Fruit fly (Drosophila melanogaster) whole organism, embryonic: ENCODE data around the gene CG5861.

Source experiments
- Awh ChIP-seq: fragments of 200-800 bp; sonication (Bioruptor generic); IDR thresholded peaks from 2 replicates; pipeline ENCODE4, ENCODE4 v1.3.6; 2022; ENCODE audit warnings: missing biosample characterization, missing genetic modification characterization
- Blimp-1 ChIP-seq: fragments of 200-800 bp; sonication (Bioruptor generic); optimal IDR thresholded peaks from 3 replicates; lab custom pipeline; 2018; ENCODE audit warnings: missing biosample characterization, missing genetic modification characterization, mild to moderate bottlenecking, moderate library complexity, missing genetic modification reagents
- Bteb2 ChIP-seq: fragments of 200-800 bp; sonication (Bioruptor generic); optimal IDR thresholded peaks from 2 replicates; lab custom pipeline; 2016; ENCODE audit warnings: missing biosample characterization, missing genetic modification characterization
- CG10209 ChIP-seq: fragments of 200-800 bp; sonication (Bioruptor generic); optimal IDR thresholded peaks from 3 replicates; lab custom pipeline; 2017; ENCODE audit warnings: missing biosample characterization, mild to moderate bottlenecking, missing genetic modification characterization, missing genetic modification reagents
- CG1024 ChIP-seq: fragments of 200-800 bp; sonication (Bioruptor generic); IDR thresholded peaks from 2 replicates; pipeline ENCODE4 v1.3.6; 2022; ENCODE audit warnings: missing biosample characterization, missing genetic modification characterization
- CG10274 ChIP-seq: fragments of 200-800 bp; sonication (Bioruptor generic); optimal IDR thresholded peaks from 3 replicates; lab custom pipeline; 2017; ENCODE audit warnings: missing biosample characterization, mild to moderate bottlenecking, missing genetic modification characterization
- CG11695 ChIP-seq: fragments of 200-800 bp; sonication (Bioruptor generic); IDR thresholded peaks from 3 replicates; pipeline ENCODE4 v1.3.6; 2022; ENCODE audit warnings: missing biosample characterization, missing genetic modification characterization
- CG12942 ChIP-seq: fragments of 200-800 bp; sonication (Bioruptor generic); optimal IDR thresholded peaks from 3 replicates; lab custom pipeline; 2016; ENCODE audit warnings: missing biosample characterization, missing genetic modification characterization
- CG13775 ChIP-seq: fragments of 200-800 bp; sonication (Bioruptor generic); optimal IDR thresholded peaks from 3 replicates; lab custom pipeline; 2017; ENCODE audit warnings: missing biosample characterization, mild to moderate bottlenecking, missing genetic modification characterization
- CG14050 ChIP-seq: fragments of 200-800 bp; sonication (Bioruptor generic); IDR thresholded peaks from 3 replicates; pipeline ENCODE4 v1.3.6; 2022; ENCODE audit warnings: missing biosample characterization, missing genetic modification characterization
- CG14667 ChIP-seq: fragments of 200-800 bp; sonication (Bioruptor generic); IDR thresholded peaks from 2 replicates; pipeline ENCODE4 v1.3.6; 2022; ENCODE audit warnings: missing biosample characterization, missing genetic modification characterization
- CG16815 ChIP-seq: fragments of 200-800 bp; sonication (Bioruptor generic); optimal IDR thresholded peaks from 3 replicates; lab custom pipeline; 2017; ENCODE audit warnings: missing biosample characterization, mild to moderate bottlenecking, missing genetic modification characterization
- CG1832 ChIP-seq: fragments of 200-800 bp; sonication (Bioruptor generic); optimal IDR thresholded peaks from 2 replicates; lab custom pipeline; 2017; ENCODE audit warnings: missing biosample characterization, mild to moderate bottlenecking, missing genetic modification characterization, inconsistent platforms
- CG2199 ChIP-seq: fragments of 200-800 bp; sonication (Bioruptor generic); IDR thresholded peaks from 3 replicates; pipeline ENCODE4 v1.3.6; 2022; ENCODE audit warnings: missing biosample characterization, missing genetic modification characterization
- CG2712 ChIP-seq: fragments of 200-800 bp; optimal IDR thresholded peaks from 3 replicates; lab custom pipeline; 2019; ENCODE audit warnings: missing biosample characterization, mild to moderate bottlenecking, missing genetic modification characterization, moderate library complexity
- CG31224 ChIP-seq: fragments of 200-800 bp; sonication (Bioruptor generic); IDR thresholded peaks from 2 replicates; pipeline ENCODE4 v1.3.6; 2022; ENCODE audit warnings: missing biosample characterization, missing genetic modification characterization
- CG34376 ChIP-seq: fragments of 200-800 bp; sonication (Bioruptor generic); optimal IDR thresholded peaks from 2 replicates; lab custom pipeline; 2018; ENCODE audit warnings: missing biosample characterization, mild to moderate bottlenecking, missing genetic modification characterization
- CG6791 ChIP-seq: fragments of 200-800 bp; sonication (Bioruptor generic); IDR thresholded peaks from 3 replicates; pipeline ENCODE4 v1.3.6; 2022; ENCODE audit warnings: missing biosample characterization, missing genetic modification characterization; ENCODE audit not compliant: partially characterized antibody
- CG8388 ChIP-seq: fragments of 200-800 bp; sonication (Bioruptor generic); optimal IDR thresholded peaks from 2 replicates; lab custom pipeline; 2019; ENCODE audit warnings: missing biosample characterization, mild to moderate bottlenecking, missing genetic modification characterization, moderate library complexity
- CG8944 ChIP-seq: fragments of 200-800 bp; sonication (Bioruptor generic); optimal IDR thresholded peaks from 3 replicates; lab custom pipeline; 2016; ENCODE audit warnings: missing biosample characterization, missing genetic modification characterization
- CG9797 ChIP-seq: fragments of 200-800 bp; sonication (Bioruptor generic); optimal IDR thresholded peaks from 3 replicates; lab custom pipeline; 2018; ENCODE audit warnings: missing biosample characterization, mild to moderate bottlenecking, missing genetic modification characterization
- CrebB ChIP-seq: fragments of 200-800 bp; sonication (Bioruptor generic); optimal IDR thresholded peaks from 3 replicates; lab custom pipeline; 2018; ENCODE audit warnings: missing biosample characterization, mild to moderate bottlenecking, missing genetic modification characterization
- Dbx ChIP-seq: fragments of 200-800 bp; sonication (Bioruptor generic); IDR thresholded peaks from 3 replicates; pipeline ENCODE4 v1.3.6; 2022; ENCODE audit warnings: missing biosample characterization, missing genetic modification characterization
- Gsc ChIP-seq: fragments of 200-800 bp; sonication (Bioruptor generic); IDR thresholded peaks from 2 replicates; pipeline ENCODE4 v1.3.6; 2022; ENCODE audit warnings: missing biosample characterization, missing genetic modification characterization
- HLHmδ ChIP-seq: fragments of 200-800 bp; sonication (Bioruptor generic); optimal IDR thresholded peaks from 2 replicates; lab custom pipeline; 2018; ENCODE audit warnings: missing biosample characterization, mild to moderate bottlenecking, missing genetic modification characterization, moderate library complexity
- Jarid2 ChIP-seq: fragments of 200-800 bp; sonication (Bioruptor generic); optimal IDR thresholded peaks from 3 replicates; lab custom pipeline; 2017; ENCODE audit warnings: mild to moderate bottlenecking, missing biosample characterization, missing genetic modification reagents, missing genetic modification characterization
- MTF-1 ChIP-seq: fragments of 200-800 bp; sonication (Bioruptor generic); optimal IDR thresholded peaks from 2 replicates; lab custom pipeline; 2018; ENCODE audit warnings: missing biosample characterization, mild to moderate bottlenecking, missing genetic modification characterization, borderline replicate concordance
- Oli ChIP-seq: fragments of 200-800 bp; sonication (Bioruptor generic); optimal IDR thresholded peaks from 2 replicates; lab custom pipeline; 2018; ENCODE audit warnings: missing biosample characterization, mild to moderate bottlenecking, missing genetic modification characterization, moderate library complexity
- Poxn ChIP-seq: fragments of 200-800 bp; sonication (Bioruptor generic); IDR thresholded peaks from 2 replicates; pipeline ENCODE4 v1.3.6; 2022; ENCODE audit warnings: missing biosample characterization, missing genetic modification characterization
- Trl ChIP-seq, 3 experiments: fragments of >200 bp in 2 of 3; fragments of 200-800 bp in 1 of 3; sonication (Bioruptor generic) in 1 of 3; optimal IDR thresholded peaks; 2 replicates in 1 of 3; 3 replicates in 2 of 3; lab custom pipeline; 2016 to 2017; ENCODE audit warnings: missing biosample characterization in 1 of 3, missing genetic modification characterization in 1 of 3
- aop ChIP-seq: fragments of 200-800 bp; sonication (Bioruptor generic); IDR thresholded peaks from 2 replicates; pipeline ENCODE4 v1.3.6; 2022; ENCODE audit warnings: missing biosample characterization, missing genetic modification characterization
- ara ChIP-seq: fragments of 200-800 bp; sonication (Bioruptor generic); IDR thresholded peaks from 2 replicates; pipeline ENCODE4 v1.3.6; 2022; ENCODE audit warnings: missing biosample characterization, missing genetic modification characterization
- bbx ChIP-seq: fragments of 200-800 bp; sonication (Bioruptor generic); IDR thresholded peaks from 2 replicates; pipeline ENCODE4 v1.3.6; 2022; ENCODE audit warnings: missing biosample characterization, missing genetic modification characterization; ENCODE audit not compliant: partially characterized antibody
- caup ChIP-seq: fragments of 200-800 bp; sonication (Bioruptor generic); optimal IDR thresholded peaks from 3 replicates; lab custom pipeline; 2017; ENCODE audit warnings: missing biosample characterization, mild to moderate bottlenecking, missing genetic modification characterization, moderate library complexity; ENCODE audit not compliant: severe bottlenecking
- corto ChIP-seq: fragments of 200-800 bp; sonication (Bioruptor generic); optimal IDR thresholded peaks from 2 replicates; lab custom pipeline; 2016; ENCODE audit warnings: missing biosample characterization, mild to moderate bottlenecking, missing genetic modification characterization, moderate library complexity
- dan ChIP-seq: fragments of 200-800 bp; sonication (Bioruptor generic); IDR thresholded peaks from 2 replicates; pipeline ENCODE4 v1.3.6; 2022; ENCODE audit warnings: missing biosample characterization, missing genetic modification characterization
- dmrt11E ChIP-seq: fragments of 200-800 bp; sonication (Bioruptor generic); optimal IDR thresholded peaks from 3 replicates; lab custom pipeline; 2018; ENCODE audit warnings: missing biosample characterization, mild to moderate bottlenecking, missing genetic modification characterization, moderate library complexity
- esg ChIP-seq: fragments of 200-800 bp; sonication (Bioruptor generic); conservative IDR thresholded peaks from 2 replicates; pipeline ENCODE4 v1.3.6; 2022; ENCODE audit warnings: missing biosample characterization, missing genetic modification characterization
- gro ChIP-seq: fragments of 200-800 bp; sonication (Bioruptor generic); optimal IDR thresholded peaks from 2 replicates; lab custom pipeline; 2016; ENCODE audit warnings: missing biosample characterization, missing genetic modification characterization
- insv ChIP-seq, 2 experiments: fragments of 200-800 bp; sonication (Bioruptor generic); optimal IDR thresholded peaks; 3 replicates each; lab custom pipeline; 2016 to 2018; ENCODE audit warnings: missing biosample characterization in 2 of 2, missing genetic modification characterization in 2 of 2
- jing ChIP-seq: fragments of 200-800 bp; sonication (Bioruptor generic); optimal IDR thresholded peaks from 2 replicates; lab custom pipeline; 2018; ENCODE audit warnings: missing biosample characterization, mild to moderate bottlenecking, missing genetic modification characterization
- mirr ChIP-seq: fragments of 200-800 bp; sonication (Bioruptor generic); optimal IDR thresholded peaks from 3 replicates; lab custom pipeline; 2018; ENCODE audit warnings: missing biosample characterization, mild to moderate bottlenecking, missing genetic modification characterization
- nom ChIP-seq: fragments of 200-800 bp; sonication (Bioruptor generic); optimal IDR thresholded peaks from 2 replicates; lab custom pipeline; 2017; ENCODE audit warnings: missing biosample characterization, missing genetic modification characterization, mild to moderate bottlenecking, moderate library complexity, missing genetic modification reagents
- odd ChIP-seq: fragments of 200-800 bp; sonication (Bioruptor generic); optimal IDR thresholded peaks from 2 replicates; lab custom pipeline; 2017; ENCODE audit warnings: missing biosample characterization, mild to moderate bottlenecking, missing genetic modification characterization
- pfk ChIP-seq: fragments of 200-800 bp; sonication (Bioruptor generic); optimal IDR thresholded peaks from 2 replicates; lab custom pipeline; 2018; ENCODE audit warnings: missing biosample characterization, mild to moderate bottlenecking, missing genetic modification characterization, moderate library complexity
- psq ChIP-seq: fragments of 200-800 bp; sonication (Bioruptor generic); optimal IDR thresholded peaks from 2 replicates; lab custom pipeline; 2017; ENCODE audit warnings: missing biosample characterization, missing genetic modification characterization
- slp2 ChIP-seq: fragments of 200-800 bp; sonication (Bioruptor generic); optimal IDR thresholded peaks from 2 replicates; lab custom pipeline; 2016; ENCODE audit warnings: missing biosample characterization, missing genetic modification characterization
- sna ChIP-seq: fragments of 200-800 bp; sonication (Bioruptor generic); IDR thresholded peaks from 2 replicates; pipeline ENCODE4 v1.3.6; 2022; ENCODE audit warnings: missing biosample characterization, missing genetic modification characterization; ENCODE audit not compliant: partially characterized antibody
- so ChIP-seq: fragments of 200-800 bp; sonication (Bioruptor generic); IDR thresholded peaks from 3 replicates; pipeline ENCODE4 v1.3.6; 2022; ENCODE audit warnings: missing biosample characterization, missing genetic modification characterization

CG5861 gene

dm6 chr2L:16350160-16350633 lies 43.1 kb upstream of the CG5861 start (continued):
- TF ChIP-seq mirr (GFP tag; lab: Kevin White, UChicago) (no peak), insv (GFP tag; optimal IDR thresholded peaks at IDR 0.05; lab: Kevin White, UChicago) (peak in 1 of 2 experiments; percentile 4), CG10209 (GFP tag; lab: Kevin White, UChicago) (peak; percentile 75), CG13775 (GFP tag; lab: Kevin White, UChicago) (peak; percentile 80), CG1832 (GFP tag; lab: Kevin White, UChicago) (no peak), CG8388 (GFP tag; lab: Kevin White, UChicago) (no peak), so (peak; percentile 75), CG11695 (GFP tag; lab: Robert Waterston, UW) (peak; percentile 55; the same call in 1 of the 3 replicates), gro (GFP tag; lab: Kevin White, UChicago) (no peak), jing (GFP tag; lab: Kevin White, UChicago) (peak; percentile 34), CG12942 (GFP tag; lab: Kevin White, UChicago) (peak; percentile 65), ara (GFP tag; lab: Robert Waterston, UW) (peak; percentile 51; the same call in 1 of the 2 replicates), MTF-1 (GFP tag; lab: Kevin White, UChicago) (peak; percentile 12), slp2 (GFP tag; lab: Kevin White, UChicago) (peak; percentile 25), nom (GFP tag; lab: Kevin White, UChicago) (no peak), CG31224 (GFP tag; lab: Robert Waterston, UW) (peak; percentile 70), CG8944 (GFP tag; lab: Kevin White, UChicago) (peak; percentile 64), odd (GFP tag; lab: Kevin White, UChicago) (no peak), CG1024 (GFP tag; lab: Robert Waterston, UW) (peak; percentile 54), Jarid2 (GFP tag; lab: Kevin White, UChicago) (no peak), Oli (tag; lab: Kevin White, UChicago) (peak; percentile 68), caup (GFP tag; lab: Kevin White, UChicago) (peak; percentile 68), dmrt11E (tag; lab: Kevin White, UChicago) (peak; percentile 54), dan (no peak), pfk (GFP tag; lab: Kevin White, UChicago) (peak; percentile 67), esg (GFP tag; lab: Robert Waterston, UW) (peak; percentile 72), Dbx (peak; percentile 84; the same call in 2 of the 3 replicates), CG14667 (GFP tag; lab: Robert Waterston, UW) (peak; percentile 75; the same call in 1 of the 2 replicates), Poxn (GFP tag; lab: Robert Waterston, UW) (no peak), Gsc (GFP tag; lab: Robert Waterston, UW) (0 out of 2 replicates have a peak, but pooled peaks have one; percentile 20), CG9797 (GFP tag; lab: Kevin White, UChicago) (no peak), sna (peak; percentile 51; the same call in 1 of the 2 replicates), CG16815 (GFP tag; lab: Kevin White, UChicago) (peak; percentile 54), HLHmδ (GFP tag; lab: Kevin White, UChicago) (peak; percentile 7), Awh (GFP tag; lab: Robert Waterston, UW) (peak; percentile 69), CG10274 (no peak), CG2712 (tag; lab: Kevin White, UChicago) (peak; percentile 68), Bteb2 (GFP tag; lab: Kevin White, UChicago) (peak; percentile 27), CG2199 (GFP tag; lab: Robert Waterston, UW) (peak; percentile 86), CG6791 (GFP tag; lab: Robert Waterston, UW) (peak; percentile 54), CrebB (tag; lab: Kevin White, UChicago) (peak; percentile 3), aop (GFP tag; lab: Robert Waterston, UW) (no peak), Blimp-1 (no peak), CG34376 (no peak), corto (GFP tag; lab: Kevin White, UChicago) (no peak), bbx (GFP tag; lab: Robert Waterston, UW) (peak; percentile 72), Trl (optimal IDR thresholded peaks at IDR 0.05; lab: Kevin White, UChicago) (no peak), Trl (GFP tag; optimal IDR thresholded peaks at IDR 0.05; lab: Kevin White, UChicago) (peak; percentile 50), CG14050 (GFP tag; lab: Robert Waterston, UW) (peak; percentile 68), psq (GFP tag; lab: Kevin White, UChicago) (no peak)
